Fruit fly (Drosophila melanogaster) whole organism, prepupa: ENCODE results near the gene Hmgcl.

Experiments
- Blimp-1 ChIP-seq: fragments of 200-800 bp; sonication (Bioruptor generic); optimal IDR thresholded peaks from 3 replicates; lab custom pipeline; 2017; ENCODE audit warnings: missing biosample characterization, missing genetic modification characterization, mild to moderate bottlenecking, moderate library complexity, missing genetic modification reagents
- CG10631 ChIP-seq: fragments of 200-800 bp; sonication (Bioruptor generic); optimal IDR thresholded peaks from 2 replicates; lab custom pipeline; 2016; ENCODE audit warnings: missing biosample characterization, missing genetic modification characterization
- CG11294 ChIP-seq: fragments of 200-800 bp; sonication (Bioruptor generic); IDR thresholded peaks from 2 replicates; pipeline ENCODE4 v1.3.6; 2022; ENCODE audit warnings: missing biosample characterization, missing genetic modification characterization
- CG32006 ChIP-seq: fragments of 200-800 bp; sonication (Bioruptor generic); optimal IDR thresholded peaks from 3 replicates; lab custom pipeline; 2017; ENCODE audit warnings: missing biosample characterization, mild to moderate bottlenecking, missing genetic modification characterization
- CG6792 ChIP-seq: fragments of 200-800 bp; sonication (Bioruptor generic); optimal IDR thresholded peaks from 3 replicates; lab custom pipeline; 2016; ENCODE audit warnings: missing biosample characterization, missing genetic modification characterization
- CG8119 ChIP-seq: fragments of 200-800 bp; sonication (Bioruptor generic); IDR thresholded peaks from 3 replicates; pipeline ENCODE4 v1.3.6; 2022; ENCODE audit warnings: missing biosample characterization, missing genetic modification characterization
- Eip78C ChIP-seq: fragments of 200-800 bp; sonication (Bioruptor generic); peaks from one replicate; lab custom pipeline; 2016; ENCODE audit warnings: missing biosample characterization, missing genetic modification characterization
- Gug ChIP-seq: fragments of 200-800 bp; sonication (Bioruptor generic); IDR thresholded peaks from 2 replicates; pipeline ENCODE4 v1.3.6; 2022; ENCODE audit warnings: missing biosample characterization, missing genetic modification characterization
- Lpt ChIP-seq: fragments of 200-800 bp; sonication (Bioruptor generic); optimal IDR thresholded peaks from 3 replicates; lab custom pipeline; 2016; ENCODE audit warnings: missing biosample characterization, missing genetic modification characterization
- lz ChIP-seq: fragments of 200-800 bp; sonication (Bioruptor generic); optimal IDR thresholded peaks from 3 replicates; lab custom pipeline; 2016; ENCODE audit warnings: missing biosample characterization, missing genetic modification characterization
- ss ChIP-seq, 2 experiments: fragments of 200-800 bp; sonication (Bioruptor generic); optimal IDR thresholded peaks; 2 replicates in 1 of 2; 3 replicates in 1 of 2; lab custom pipeline; 2017 to 2018; ENCODE audit warnings: mild to moderate bottlenecking in 2 of 2, missing biosample characterization in 2 of 2, missing genetic modification characterization in 2 of 2, moderate library complexity in 1 of 2

- TF ChIP-seq Lpt (GFP tag; lab: Kevin White, UChicago) (no peak), CG11294 (GFP tag; lab: Robert Waterston, UW) (no peak), Gug (no peak), CG10631 (GFP tag; lab: Kevin White, UChicago) (no peak), CG6792 (GFP tag; lab: Kevin White, UChicago) (no peak), CG8119 (GFP tag; lab: Robert Waterston, UW) (no peak), Eip78C (GFP tag; lab: Kevin White, UChicago) (no peak), CG32006 (GFP tag; lab: Kevin White, UChicago) (no peak), ss (GFP tag; optimal IDR thresholded peaks at IDR 0.05; lab: Kevin White, UChicago) (no peak), lz (GFP tag; lab: Kevin White, UChicago) (no peak), Blimp-1 (GFP tag; lab: Kevin White, UChicago) (no peak)
Observed at dm6 chr2L:6916345-6916744, 43.8 kb upstream of the Hmgcl start, which contains the start of gene CG32829.
